Fruit fly (Drosophila melanogaster): Measurements from ENCODE around the gene Gr10b.

Gene Gr10b

DNA sequence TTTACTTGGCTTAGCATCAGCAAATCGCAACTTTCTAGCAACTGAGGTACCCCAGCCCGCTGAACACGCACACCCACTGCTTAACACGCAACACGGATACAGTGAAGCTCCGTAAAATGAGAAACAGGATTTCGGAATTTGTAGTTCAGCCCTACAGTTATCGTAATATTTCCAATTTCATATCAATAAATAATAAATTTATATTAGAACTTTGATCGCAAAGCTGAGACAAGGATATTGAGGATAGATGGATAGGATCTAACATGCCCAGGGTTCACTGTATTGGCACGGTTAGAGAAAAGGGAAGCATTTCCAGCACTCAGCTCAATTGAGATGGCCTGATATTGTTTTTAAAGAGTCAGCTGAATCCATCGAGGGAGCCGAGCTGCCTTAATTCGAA, 6.2 kb upstream of the Gr10b start (continued):
- TF ChIP-seq CG6272 (GFP tag; IDR thresholded peaks at IDR 0.05) (no peak), grau (tag; optimal IDR thresholded peaks at IDR 0.05) (peak; percentile 69), sd (tag; optimal IDR thresholded peaks at IDR 0.05) (no peak), Adf1 (GFP tag; IDR thresholded peaks at IDR 0.05) (no peak), CG12236 (GFP tag; optimal IDR thresholded peaks at IDR 0.05) (no peak), CG9727 (GFP tag; optimal IDR thresholded peaks at IDR 0.05) (no peak), CG4730 (GFP tag; IDR thresholded peaks at IDR 0.05) (no peak), Max (GFP tag; optimal IDR thresholded peaks at IDR 0.05) (no peak), dmrt99B (tag; optimal IDR thresholded peaks at IDR 0.05) (peak; percentile 7), CG32532 (GFP tag; IDR thresholded peaks at IDR 0.05) (peak; percentile 43; the same call in 1 of the 2 replicates), pan (optimal IDR thresholded peaks at IDR 0.05) (no peak), pan (GFP tag; optimal IDR thresholded peaks at IDR 0.05 in 1 of 2, IDR thresholded peaks at IDR 0.05 in 1 of 2) (peak in 1 of 2 experiments; percentile 44), CG1603 (tag; optimal IDR thresholded peaks at IDR 0.05) (peak; percentile 20), prd (optimal IDR thresholded peaks at IDR 0.05) (no peak), prd (GFP tag; IDR thresholded peaks at IDR 0.05) (0 out of 3 replicates have a peak, but pooled peaks have one; percentile 29), CG2120 (GFP tag; optimal IDR thresholded peaks at IDR 0.05) (peak; percentile 37), CG8089 (GFP tag; optimal IDR thresholded peaks at IDR 0.05) (no peak), E2f2 (GFP tag; IDR thresholded peaks at IDR 0.05) (0 out of 2 replicates have a peak, but pooled peaks have one; percentile 13), crol (GFP tag; IDR thresholded peaks at IDR 0.05) (no peak), CG14965 (GFP tag; optimal IDR thresholded peaks at IDR 0.05; ENCODE audit: borderline replicate concordance) (no peak), CG16863 (GFP tag; optimal IDR thresholded peaks at IDR 0.05) (no peak), gem (tag; optimal IDR thresholded peaks at IDR 0.05) (peak; percentile 45), CG11456 (GFP tag; IDR thresholded peaks at IDR 0.05) (0 out of 3 replicates have a peak, but pooled peaks have one; percentile 28), CG34376 (GFP tag; optimal IDR thresholded peaks at IDR 0.05) (no peak), CG6854 (GFP tag; optimal IDR thresholded peaks at IDR 0.05) (no peak)

DNA sequence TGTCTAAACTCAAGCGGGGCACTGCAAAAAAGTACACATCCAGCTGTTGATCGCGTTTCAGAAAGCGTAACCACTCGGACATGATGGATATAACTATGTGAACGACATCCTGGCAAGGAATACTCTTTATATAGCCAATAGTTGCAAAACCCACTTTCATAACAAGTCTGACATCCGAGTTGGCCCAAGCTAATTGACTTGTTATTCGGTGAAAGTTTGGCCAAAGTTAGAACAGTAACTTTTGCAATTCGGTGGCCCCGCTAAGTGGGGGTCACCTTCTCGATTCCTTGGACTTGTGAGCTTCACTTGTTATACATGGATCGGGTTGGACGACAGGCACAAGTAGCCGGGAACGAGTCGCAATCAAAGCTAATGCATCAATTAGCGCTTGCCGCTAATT, 4.3 kb upstream of the Gr10b start, which contains the start of the genes Gr10a and Or10a:
Gene Gr10a (minus strand): TSS at position 101 of the 400 bp plus-strand sequence.
Gene Or10a (minus strand): TSS at position 101 of the 400 bp plus-strand sequence.
- TF ChIP-seq CG6272 (GFP tag; IDR thresholded peaks at IDR 0.05) (no peak), zf30C (GFP tag; optimal IDR thresholded peaks at IDR 0.05) (no peak), slp2 (GFP tag; optimal IDR thresholded peaks at IDR 0.05) (no peak), HLH3B (GFP tag; IDR thresholded peaks at IDR 0.05) (no peak), Dll (GFP tag; IDR thresholded peaks at IDR 0.05; ENCODE audit: partially characterized antibody) (no peak), CG3163 (GFP tag; optimal IDR thresholded peaks at IDR 0.05) (no peak), Oaz (GFP tag; IDR thresholded peaks at IDR 0.05) (no peak), lilli (GFP tag; optimal IDR thresholded peaks at IDR 0.05) (no peak), hth (optimal IDR thresholded peaks at IDR 0.05) (no peak), CkIIα-i1 (GFP tag; IDR thresholded peaks at IDR 0.05) (no peak), CoRest (tag; optimal IDR thresholded peaks at IDR 0.05) (no peak), NC2β (GFP tag; optimal IDR thresholded peaks at IDR 0.05) (no peak), CG11085 (GFP tag; IDR thresholded peaks at IDR 0.05) (no peak), Abd-B (GFP tag; optimal IDR thresholded peaks at IDR 0.05) (no peak), Poxn (GFP tag; IDR thresholded peaks at IDR 0.05) (no peak), Hsf (GFP tag; optimal IDR thresholded peaks at IDR 0.05) (no peak), kni (GFP tag; optimal IDR thresholded peaks at IDR 0.05) (no peak), CG17829 (tag; optimal IDR thresholded peaks at IDR 0.05) (no peak)
